Fruit fly (Drosophila melanogaster) whole organism, embryonic: ENCODE data around the gene fwe.

Source experiments
- Atf3 ChIP-seq: fragments of 200-800 bp; sonication (Bioruptor generic); optimal IDR thresholded peaks from 3 replicates; lab custom pipeline; 2016; ENCODE audit warnings: missing biosample characterization, missing genetic modification characterization
- Atf6 ChIP-seq: fragments of 200-800 bp; sonication (Bioruptor generic); IDR thresholded peaks from 2 replicates; pipeline ENCODE4 v1.3.6; 2022; ENCODE audit warnings: missing biosample characterization, missing genetic modification characterization
- CG10267 ChIP-seq: fragments of 200-800 bp; sonication (Bioruptor generic); optimal IDR thresholded peaks from 2 replicates; lab custom pipeline; 2018; ENCODE audit warnings: missing biosample characterization, mild to moderate bottlenecking, missing genetic modification characterization, moderate library complexity
- CG11247 ChIP-seq: fragments of 200-800 bp; sonication (Bioruptor generic); IDR thresholded peaks from 2 replicates; pipeline ENCODE4 v1.3.6; 2022; ENCODE audit warnings: missing biosample characterization, missing genetic modification characterization
- CG12071 ChIP-seq: fragments of 200-800 bp; sonication (Bioruptor generic); optimal IDR thresholded peaks from 3 replicates; lab custom pipeline; 2018; ENCODE audit warnings: missing biosample characterization, mild to moderate bottlenecking, missing genetic modification characterization
- CG12104 ChIP-seq: fragments of 200-800 bp; sonication (Bioruptor generic); optimal IDR thresholded peaks from 3 replicates; lab custom pipeline; 2016; ENCODE audit warnings: missing biosample characterization, missing genetic modification characterization
- CG13123 ChIP-seq: fragments of 200-800 bp; sonication (Bioruptor generic); optimal IDR thresholded peaks from 2 replicates; lab custom pipeline; 2016; ENCODE audit warnings: missing biosample characterization, missing genetic modification characterization
- CG13296 ChIP-seq: fragments of 200-800 bp; sonication (Bioruptor generic); optimal IDR thresholded peaks from 3 replicates; lab custom pipeline; 2018; ENCODE audit warnings: missing biosample characterization, mild to moderate bottlenecking, missing genetic modification characterization
- CG16813 ChIP-seq: fragments of 200-800 bp; sonication (Bioruptor generic); IDR thresholded peaks from 3 replicates; pipeline ENCODE4 v1.3.6; 2022; ENCODE audit warnings: missing biosample characterization, missing genetic modification characterization; ENCODE audit not compliant: partially characterized antibody
- CG2120 ChIP-seq: fragments of 200-800 bp; sonication (Bioruptor generic); optimal IDR thresholded peaks from 3 replicates; lab custom pipeline; 2016; ENCODE audit warnings: missing biosample characterization, missing genetic modification characterization
- CG4854 ChIP-seq: fragments of 200-800 bp; sonication (Bioruptor generic); optimal IDR thresholded peaks from 2 replicates; lab custom pipeline; 2016; ENCODE audit warnings: missing biosample characterization, missing genetic modification characterization, inconsistent platforms
- CG6813 ChIP-seq: fragments of 200-800 bp; sonication (Bioruptor generic); optimal IDR thresholded peaks from 2 replicates; lab custom pipeline; 2017; ENCODE audit warnings: missing biosample characterization, missing genetic modification characterization, mild to moderate bottlenecking, moderate library complexity, missing genetic modification reagents
- CG7372 ChIP-seq: fragments of 200-800 bp; sonication (Bioruptor generic); IDR thresholded peaks from 2 replicates; pipeline ENCODE4 v1.3.6; 2022; ENCODE audit warnings: missing biosample characterization, missing genetic modification characterization
- CG8388 ChIP-seq: fragments of 200-800 bp; sonication (Bioruptor generic); optimal IDR thresholded peaks from 2 replicates; lab custom pipeline; 2019; ENCODE audit warnings: missing biosample characterization, mild to moderate bottlenecking, missing genetic modification characterization, moderate library complexity
- CG9437 ChIP-seq: fragments of 200-800 bp; sonication (Bioruptor generic); optimal IDR thresholded peaks from 2 replicates; lab custom pipeline; 2018; ENCODE audit warnings: missing biosample characterization, mild to moderate bottlenecking, missing genetic modification characterization
- CrebB ChIP-seq: fragments of 200-800 bp; sonication (Bioruptor generic); optimal IDR thresholded peaks from 3 replicates; lab custom pipeline; 2018; ENCODE audit warnings: missing biosample characterization, mild to moderate bottlenecking, missing genetic modification characterization
- D19B ChIP-seq: fragments of 200-800 bp; sonication (Bioruptor generic); optimal IDR thresholded peaks from 2 replicates; lab custom pipeline; 2017; ENCODE audit warnings: missing biosample characterization, mild to moderate bottlenecking, missing genetic modification characterization
- Dad ChIP-seq: fragments of 200-800 bp; sonication (Bioruptor generic); optimal IDR thresholded peaks from 3 replicates; lab custom pipeline; 2016; ENCODE audit warnings: missing biosample characterization, missing genetic modification characterization
- HLH4C ChIP-seq: fragments of 200-800 bp; sonication (Bioruptor generic); IDR thresholded peaks from 3 replicates; pipeline ENCODE4 v1.3.6; 2022; ENCODE audit warnings: missing biosample characterization, missing genetic modification characterization; ENCODE audit not compliant: partially characterized antibody
- Max ChIP-seq: fragments of 200-800 bp; sonication (Bioruptor generic); optimal IDR thresholded peaks from 2 replicates; lab custom pipeline; 2016; ENCODE audit warnings: missing biosample characterization, mild to moderate bottlenecking, missing genetic modification characterization
- NFAT ChIP-seq: fragments of 200-800 bp; sonication (Bioruptor generic); IDR thresholded peaks from 2 replicates; pipeline ENCODE4 v1.3.6; 2022; ENCODE audit warnings: missing biosample characterization, missing genetic modification characterization
- Oaz ChIP-seq: fragments of 200-800 bp; sonication (Bioruptor generic); IDR thresholded peaks from 2 replicates; pipeline ENCODE4 v1.3.6; 2022; ENCODE audit warnings: missing biosample characterization, missing genetic modification characterization
- Sry-β ChIP-seq: fragments of 200-800 bp; sonication (Bioruptor generic); optimal IDR thresholded peaks from 2 replicates; lab custom pipeline; 2018; ENCODE audit warnings: missing biosample characterization, mild to moderate bottlenecking, missing genetic modification characterization, moderate library complexity
- Sry-δ ChIP-seq: fragments of 200-800 bp; sonication (Bioruptor generic); optimal IDR thresholded peaks from 2 replicates; lab custom pipeline; 2016; ENCODE audit warnings: missing biosample characterization, missing genetic modification characterization
- Trl ChIP-seq, 3 experiments: fragments of >200 bp in 2 of 3; fragments of 200-800 bp in 1 of 3; sonication (Bioruptor generic) in 1 of 3; optimal IDR thresholded peaks; 2 replicates in 1 of 3; 3 replicates in 2 of 3; lab custom pipeline; 2016 to 2017; ENCODE audit warnings: missing biosample characterization in 1 of 3, missing genetic modification characterization in 1 of 3
- Usf ChIP-seq: fragments of 200-800 bp; sonication (Bioruptor generic); optimal IDR thresholded peaks from 2 replicates; lab custom pipeline; 2017; ENCODE audit warnings: missing genotype, missing biosample characterization, missing genetic modification characterization
- YL-1 ChIP-seq: fragments of 200-800 bp; sonication (Bioruptor generic); optimal IDR thresholded peaks from 3 replicates; lab custom pipeline; 2017; ENCODE audit warnings: missing biosample characterization, mild to moderate bottlenecking, missing genetic modification characterization
- ap ChIP-seq: fragments of 200-800 bp; sonication (Bioruptor generic); IDR thresholded peaks from 2 replicates; pipeline ENCODE4 v1.3.6; 2022; ENCODE audit warnings: missing biosample characterization, missing genetic modification characterization
- bcd ChIP-seq: fragments of 200-800 bp; sonication (Bioruptor generic); optimal IDR thresholded peaks from 2 replicates; lab custom pipeline; 2017; ENCODE audit warnings: missing biosample characterization, mild to moderate bottlenecking, missing genetic modification characterization
- chif ChIP-seq, 2 experiments: fragments of 200-800 bp; sonication (Bioruptor generic); optimal IDR thresholded peaks; 3 replicates each; lab custom pipeline; 2016; ENCODE audit warnings: missing biosample characterization in 2 of 2, missing genetic modification characterization in 2 of 2
- danr ChIP-seq: fragments of 200-800 bp; sonication (Bioruptor generic); IDR thresholded peaks from 2 replicates; pipeline ENCODE4 v1.3.6; 2022; ENCODE audit warnings: missing biosample characterization, missing genetic modification characterization
- dati ChIP-seq: fragments of 200-800 bp; sonication (Bioruptor generic); IDR thresholded peaks from 2 replicates; pipeline ENCODE4 v1.3.6; 2022; ENCODE audit warnings: missing biosample characterization, missing genetic modification characterization
- dimm ChIP-seq: fragments of 200-800 bp; sonication (Bioruptor generic); IDR thresholded peaks from 2 replicates; pipeline ENCODE4 v1.3.6; 2022; ENCODE audit warnings: missing biosample characterization, missing genetic modification characterization
- esg ChIP-seq: fragments of 200-800 bp; sonication (Bioruptor generic); conservative IDR thresholded peaks from 2 replicates; pipeline ENCODE4 v1.3.6; 2022; ENCODE audit warnings: missing biosample characterization, missing genetic modification characterization
- ewg ChIP-seq: fragments of 200-800 bp; sonication (Bioruptor generic); optimal IDR thresholded peaks from 3 replicates; lab custom pipeline; 2017; ENCODE audit warnings: mild to moderate bottlenecking, missing biosample characterization, missing genetic modification reagents, missing genetic modification characterization
- fd64A ChIP-seq: fragments of 200-800 bp; sonication (Bioruptor generic); optimal IDR thresholded peaks from 3 replicates; lab custom pipeline; 2018; ENCODE audit warnings: missing biosample characterization, mild to moderate bottlenecking, missing genetic modification characterization
- gem ChIP-seq: fragments of 200-800 bp; sonication (Bioruptor generic); optimal IDR thresholded peaks from 2 replicates; lab custom pipeline; 2019; ENCODE audit warnings: missing biosample characterization, mild to moderate bottlenecking, missing genetic modification characterization, moderate library complexity
- gro ChIP-seq: fragments of 200-800 bp; sonication (Bioruptor generic); optimal IDR thresholded peaks from 2 replicates; lab custom pipeline; 2016; ENCODE audit warnings: missing biosample characterization, missing genetic modification characterization
- insv ChIP-seq, 2 experiments: fragments of 200-800 bp; sonication (Bioruptor generic); optimal IDR thresholded peaks; 3 replicates each; lab custom pipeline; 2016 to 2018; ENCODE audit warnings: missing biosample characterization in 2 of 2, missing genetic modification characterization in 2 of 2
- lola ChIP-seq, 3 experiments: fragments of >200 bp in 2 of 3; fragments of 200-800 bp in 1 of 3; sonication (Bioruptor generic) in 1 of 3; optimal IDR thresholded peaks; 2 replicates each; lab custom pipeline; 2017 to 2019; ENCODE audit warnings: missing biosample characterization in 3 of 3, missing genetic modification characterization in 3 of 3, mild to moderate bottlenecking in 1 of 3, moderate library complexity in 1 of 3
- mirr ChIP-seq: fragments of 200-800 bp; sonication (Bioruptor generic); optimal IDR thresholded peaks from 3 replicates; lab custom pipeline; 2018; ENCODE audit warnings: missing biosample characterization, mild to moderate bottlenecking, missing genetic modification characterization
- pb ChIP-seq: fragments of 200-800 bp; sonication (Bioruptor generic); optimal IDR thresholded peaks from 3 replicates; lab custom pipeline; 2016; ENCODE audit warnings: missing biosample characterization, missing genetic modification characterization
- phol ChIP-seq: fragments of 200-800 bp; sonication (Bioruptor generic); optimal IDR thresholded peaks from 3 replicates; lab custom pipeline; 2018; ENCODE audit warnings: missing biosample characterization, mild to moderate bottlenecking, missing genetic modification characterization, moderate library complexity
- prd ChIP-seq, 3 experiments: fragments of >200 bp in 2 of 3; fragments of 200-800 bp in 1 of 3; sonication (Bioruptor generic) in 1 of 3; optimal IDR thresholded peaks in 2 of 3; IDR thresholded peaks in 1 of 3; 2 replicates in 2 of 3; 3 replicates in 1 of 3; pipeline versions ENCODE4 v1.3.6 to Lab custom; 2017 to 2022; ENCODE audit warnings: missing biosample characterization in 1 of 3, missing genetic modification characterization in 1 of 3
- row ChIP-seq: fragments of 200-800 bp; sonication (Bioruptor generic); IDR thresholded peaks from 3 replicates; pipeline ENCODE4 v1.3.6; 2022; ENCODE audit warnings: missing biosample characterization, missing genetic modification characterization
- scrt ChIP-seq: fragments of 200-800 bp; sonication (Bioruptor generic); optimal IDR thresholded peaks from 2 replicates; lab custom pipeline; 2018; ENCODE audit warnings: missing biosample characterization, mild to moderate bottlenecking, missing genetic modification characterization, moderate library complexity
- sd ChIP-seq: fragments of 200-800 bp; sonication (Bioruptor generic); optimal IDR thresholded peaks from 3 replicates; lab custom pipeline; 2018; ENCODE audit warnings: missing biosample characterization, mild to moderate bottlenecking, missing genetic modification characterization, moderate library complexity
- slou ChIP-seq: fragments of 200-800 bp; sonication (Bioruptor generic); optimal IDR thresholded peaks from 3 replicates; lab custom pipeline; 2016; ENCODE audit warnings: missing biosample characterization, missing genetic modification characterization
- ssp ChIP-seq: fragments of 200-800 bp; sonication (Bioruptor generic); IDR thresholded peaks from 2 replicates; pipeline ENCODE4 v1.3.6; 2022; ENCODE audit warnings: missing biosample characterization, missing genetic modification characterization
- zfh1 ChIP-seq: fragments of 200-800 bp; sonication (Bioruptor generic); IDR thresholded peaks from 3 replicates; pipeline ENCODE4 v1.3.6; 2022; ENCODE audit warnings: missing biosample characterization, missing genetic modification characterization

The fwe gene

DNA sequence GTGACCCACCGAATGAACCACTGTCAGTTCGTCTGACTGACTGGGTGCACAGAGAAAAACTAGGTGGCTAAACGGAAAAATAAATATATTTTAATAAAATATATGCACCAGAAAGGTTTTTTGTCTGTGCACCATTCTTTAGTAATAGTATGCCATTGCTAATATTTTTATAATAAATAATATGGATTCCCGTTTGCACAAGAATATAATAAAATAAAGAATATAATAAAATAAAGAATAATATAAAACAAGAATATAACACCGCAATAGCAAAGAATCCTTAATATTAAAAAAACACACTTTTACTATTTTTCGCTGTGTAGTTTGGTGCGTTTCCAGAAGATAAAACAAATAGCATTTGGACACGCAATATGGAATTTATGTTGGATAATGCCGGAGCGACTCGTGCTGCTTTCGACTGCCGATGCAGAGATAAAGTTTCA lies 47.2 kb downstream of the fwe start (continued):
- TF ChIP-seq Atf3 (GFP tag; lab: Kevin White, UChicago): no peak
- no peak for TF ChIP-seq gro (GFP tag; lab: Kevin White, UChicago)
- no peak for TF ChIP-seq danr (GFP tag; lab: Robert Waterston, UW)
- no peak for TF ChIP-seq mirr (GFP tag; lab: Kevin White, UChicago)
- TF ChIP-seq lola (GFP tag; optimal IDR thresholded peaks at IDR 0.05; lab: Kevin White, UChicago): peak in 1 of 3 experiments; percentile 85
- TF ChIP-seq Sry-β (GFP tag; lab: Kevin White, UChicago): no peak
- 0 out of 2 replicates have a peak, but pooled peaks have one; percentile 19 for TF ChIP-seq Atf6 (GFP tag; lab: Robert Waterston, UW)
- peak; percentile 24; the same call in 1 of the 2 replicates for TF ChIP-seq ap (GFP tag; lab: Robert Waterston, UW)
- peak; percentile 47 for TF ChIP-seq ewg (GFP tag; lab: Kevin White, UChicago)
- TF ChIP-seq HLH4C (GFP tag; lab: Robert Waterston, UW): no peak
- peak; percentile 83 for TF ChIP-seq phol (tag; lab: Kevin White, UChicago)
- TF ChIP-seq CG10267 (tag; lab: Kevin White, UChicago): peak; percentile 78
- TF ChIP-seq sd (tag; lab: Kevin White, UChicago): no peak
- TF ChIP-seq chif (GFP tag; optimal IDR thresholded peaks at IDR 0.05; lab: Kevin White, UChicago): no peak
- peak; percentile 44 for TF ChIP-seq CG6813 (GFP tag; lab: Kevin White, UChicago)
- peak; percentile 62 for TF ChIP-seq row (GFP tag; lab: Robert Waterston, UW)
- peak; percentile 55 for TF ChIP-seq Max
- no peak for TF ChIP-seq CG7372 (GFP tag; lab: Robert Waterston, UW)
- TF ChIP-seq YL-1 (GFP tag; lab: Kevin White, UChicago): no peak
- no peak for TF ChIP-seq CG2120 (GFP tag; lab: Kevin White, UChicago)
- TF ChIP-seq scrt (GFP tag; lab: Kevin White, UChicago): peak; percentile 21
- TF ChIP-seq CG13123 (GFP tag; lab: Kevin White, UChicago): peak; percentile 14
- peak; percentile 64 for TF ChIP-seq CG8388 (GFP tag; lab: Kevin White, UChicago)
- no peak for TF ChIP-seq NFAT (GFP tag; lab: Robert Waterston, UW)
- no peak for TF ChIP-seq prd (optimal IDR thresholded peaks at IDR 0.05; lab: Kevin White, UChicago)
- peak; percentile 83 for TF ChIP-seq prd (GFP tag; IDR thresholded peaks at IDR 0.05; lab: Robert Waterston, UW)
- peak; percentile 37 for TF ChIP-seq ssp (GFP tag; lab: Robert Waterston, UW)
- TF ChIP-seq D19B (GFP tag; lab: Kevin White, UChicago): no peak
- no peak for TF ChIP-seq CG16813 (GFP tag; lab: Robert Waterston, UW)
- peak; percentile 27; the same call in 1 of the 2 replicates for TF ChIP-seq esg (GFP tag; lab: Robert Waterston, UW)
- TF ChIP-seq CG11247 (GFP tag; lab: Robert Waterston, UW): no peak
- TF ChIP-seq Oaz (GFP tag; lab: Robert Waterston, UW): no peak
- TF ChIP-seq bcd (GFP tag; lab: Kevin White, UChicago): peak; percentile 59
- no peak for TF ChIP-seq fd64A (GFP tag; lab: Kevin White, UChicago)
- TF ChIP-seq CrebB (tag; lab: Kevin White, UChicago): no peak
- TF ChIP-seq Dad (GFP tag; lab: Kevin White, UChicago): no peak
- TF ChIP-seq Usf (GFP tag; lab: Kevin White, UChicago): no peak
- no peak for TF ChIP-seq insv (GFP tag; optimal IDR thresholded peaks at IDR 0.05; lab: Kevin White, UChicago)
- TF ChIP-seq pb (GFP tag; lab: Kevin White, UChicago): no peak
- no peak for TF ChIP-seq CG13296 (GFP tag; lab: Kevin White, UChicago)
- peak; percentile 78; the same call in 2 of the 3 replicates for TF ChIP-seq zfh1 (GFP tag; lab: Robert Waterston, UW)
- peak; percentile 59 for TF ChIP-seq CG9437 (GFP tag; lab: Kevin White, UChicago)
- no peak for TF ChIP-seq dati (GFP tag; lab: Robert Waterston, UW)
- peak; percentile 47 for TF ChIP-seq CG4854 (GFP tag; lab: Kevin White, UChicago)
- TF ChIP-seq CG12071 (GFP tag; lab: Kevin White, UChicago): peak; percentile 40
- TF ChIP-seq slou (GFP tag; lab: Kevin White, UChicago): no peak
- no peak for TF ChIP-seq Trl (optimal IDR thresholded peaks at IDR 0.05; lab: Kevin White, UChicago)
- TF ChIP-seq Trl (GFP tag; optimal IDR thresholded peaks at IDR 0.05; lab: Kevin White, UChicago): no peak
- no peak for TF ChIP-seq dimm (GFP tag; lab: Robert Waterston, UW)
- peak; percentile 81 for TF ChIP-seq gem (tag; lab: Kevin White, UChicago)
- no peak for TF ChIP-seq Sry-δ (GFP tag; lab: Kevin White, UChicago)
- peak; percentile 36 for TF ChIP-seq CG12104 (GFP tag; lab: Kevin White, UChicago)
